Fruit fly (Drosophila melanogaster) Kc167 (cell line): ENCODE measurements around the gene CG8960.

Source experiments
- Sin3A ChIP-seq: fragments of >200 bp; optimal IDR thresholded peaks from 2 replicates; lab custom pipeline; 2018; ENCODE audit warnings: missing external identifiers
- h ChIP-seq: fragments of >200 bp; optimal IDR thresholded peaks from 3 replicates; lab custom pipeline; 2018; ENCODE audit warnings: missing external identifiers
- psq ChIP-seq: fragments of >200 bp; optimal IDR thresholded peaks from 2 replicates; lab custom pipeline; 2017; ENCODE audit warnings: missing external identifiers
- ttk ChIP-seq: sonication (Bioruptor generic); optimal IDR thresholded peaks from 2 replicates; lab custom pipeline; 2017; ENCODE audit warnings: missing external identifiers

DNA sequence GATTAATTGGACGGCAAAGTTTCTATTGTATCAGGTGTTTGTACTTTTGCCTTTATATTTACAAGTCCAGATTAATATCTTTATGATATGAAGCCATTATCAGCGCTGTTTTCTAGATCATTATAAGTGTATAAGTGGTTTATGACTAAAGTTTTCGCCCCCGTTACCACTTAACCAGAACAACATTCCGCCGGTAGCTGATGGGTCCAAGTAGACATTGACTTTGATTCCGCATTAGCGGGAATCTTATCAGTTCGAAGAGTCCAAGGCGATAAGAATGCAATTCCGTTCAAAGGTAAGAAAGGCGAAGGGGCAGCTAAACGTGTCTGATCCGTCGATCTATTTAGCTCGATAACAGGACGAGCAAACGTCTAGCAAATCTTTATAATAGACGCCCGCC is 5.3 kb upstream of the CG8960 start:
- no peak for TF ChIP-seq psq
- TF ChIP-seq ttk (lab: Kevin White, UChicago), result no peak
- TF ChIP-seq Sin3A (lab: Kevin White, UChicago), result no peak
- no peak for TF ChIP-seq h
